Fruit fly (Drosophila melanogaster): ENCODE data around the gene AdamTS-B.

AdamTS-B gene

DNA sequence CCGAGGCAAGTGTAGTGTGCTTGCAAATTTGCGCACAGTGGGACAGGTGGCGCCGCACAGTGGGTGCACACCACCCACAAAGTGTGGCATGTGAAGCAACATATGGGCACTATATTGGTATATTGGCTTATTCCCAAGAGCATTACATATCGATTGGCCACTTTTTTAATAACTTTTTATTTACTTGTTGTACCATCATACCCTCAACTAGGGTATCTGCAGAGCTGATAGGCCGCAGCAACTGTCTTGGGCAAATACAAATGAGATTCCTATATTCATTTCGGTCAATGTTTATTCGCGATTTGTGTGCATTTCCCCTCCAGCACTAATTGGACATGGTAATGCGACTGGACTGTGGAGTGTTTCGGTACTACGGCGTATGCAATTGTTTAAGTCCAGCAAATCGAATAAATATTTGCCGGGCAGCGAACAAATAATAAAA lies 26.4 kb downstream of the AdamTS-B start (continued):
- no peak for TF ChIP-seq Nf-YC (tag; optimal IDR thresholded peaks at IDR 0.05)
- peak; percentile 54 for TF ChIP-seq HLH3B (GFP tag; IDR thresholded peaks at IDR 0.05)
- TF ChIP-seq CG8359 (GFP tag; optimal IDR thresholded peaks at IDR 0.05; ENCODE audit: borderline replicate concordance), result peak; percentile 31
- TF ChIP-seq odd (GFP tag; optimal IDR thresholded peaks at IDR 0.05), result no peak
- TF ChIP-seq CG15601 (tag; optimal IDR thresholded peaks at IDR 0.05), result peak; percentile 27
- peak; percentile 8 for TF ChIP-seq CG14965 (GFP tag; optimal IDR thresholded peaks at IDR 0.05; ENCODE audit: borderline replicate concordance)
- no peak for TF ChIP-seq CG18764 (GFP tag; optimal IDR thresholded peaks at IDR 0.05)
- no peak for TF ChIP-seq CG18599 (GFP tag; optimal IDR thresholded peaks at IDR 0.05)
- peak; percentile 16 for TF ChIP-seq CG17568 (GFP tag; optimal IDR thresholded peaks at IDR 0.05)
- TF ChIP-seq CG13123 (GFP tag; optimal IDR thresholded peaks at IDR 0.05), result peak; percentile 21
- TF ChIP-seq gem (tag; optimal IDR thresholded peaks at IDR 0.05), result peak; percentile 67
- peak; percentile 62 for TF ChIP-seq nau (GFP tag; optimal IDR thresholded peaks at IDR 0.05)
- no peak for TF ChIP-seq nerfin-2 (GFP tag; IDR thresholded peaks at IDR 0.05; ENCODE audit: partially characterized antibody)
- TF ChIP-seq CG4404 (GFP tag; IDR thresholded peaks at IDR 0.05), result peak; percentile 35
- TF ChIP-seq CG13624 (GFP tag; optimal IDR thresholded peaks at IDR 0.05), result no peak
- TF ChIP-seq CG7786 (GFP tag; optimal IDR thresholded peaks at IDR 0.05), result peak; percentile 31
- TF ChIP-seq CG5953 (GFP tag; IDR thresholded peaks at IDR 0.05), result peak; percentile 72; the same call in 1 of the 2 replicates
- TF ChIP-seq CG34422 (GFP tag; IDR thresholded peaks at IDR 0.05), result peak; percentile 24; the same call in 1 of the 3 replicates
- TF ChIP-seq dpn (GFP tag; optimal IDR thresholded peaks at IDR 0.05), result peak; percentile 32 to 46
- no peak for TF ChIP-seq CG13775 (GFP tag; optimal IDR thresholded peaks at IDR 0.05)
- peak; percentile 7 for TF ChIP-seq CG9609 (GFP tag; optimal IDR thresholded peaks at IDR 0.05)
- peak; percentile 70 for TF ChIP-seq Asciz (GFP tag; optimal IDR thresholded peaks at IDR 0.05)

DNA sequence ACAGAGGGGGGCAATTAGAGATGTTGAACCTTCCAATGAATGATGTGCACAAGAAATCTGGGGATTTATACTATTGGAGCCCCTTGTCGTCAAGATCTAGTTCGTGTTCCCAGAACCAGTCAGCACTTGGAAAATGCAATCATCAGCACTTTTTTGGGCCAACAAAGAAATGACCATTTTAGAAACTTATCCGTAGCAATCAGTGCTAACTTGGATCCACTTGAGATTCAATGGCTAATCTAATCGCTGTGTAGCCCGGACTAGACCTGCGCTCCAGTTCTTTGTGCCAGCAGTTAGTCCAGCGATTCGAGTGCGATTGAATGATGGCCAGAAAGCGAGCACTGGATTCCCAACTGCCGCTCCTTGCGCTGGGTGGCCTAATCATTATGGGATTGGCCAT lies 34.1 kb downstream of the AdamTS-B start, which contains the start of gene CG15773:
TSS of gene CG15773 (plus strand) at position 301 of the 400 bp plus-strand sequence.
- no peak for TF ChIP-seq Oli (tag; optimal IDR thresholded peaks at IDR 0.05)
- peak; percentile 26 for TF ChIP-seq grn (GFP tag; optimal IDR thresholded peaks at IDR 0.05)
- TF ChIP-seq CG15514 (GFP tag; optimal IDR thresholded peaks at IDR 0.05), result peak; percentile 84
- peak; percentile 8 for TF ChIP-seq exex (tag; optimal IDR thresholded peaks at IDR 0.05)

dm6 chrX:5735268-5735941 lies 37.0 kb downstream of the AdamTS-B start:
- no peak for TF ChIP-seq mld (GFP tag; IDR thresholded peaks at IDR 0.05; ENCODE audit: partially characterized antibody)
- TF ChIP-seq Oli (tag; optimal IDR thresholded peaks at IDR 0.05), result peak; percentile 86
- peak; percentile 49 for TF ChIP-seq CG13624 (GFP tag; optimal IDR thresholded peaks at IDR 0.05)
- TF ChIP-seq fd102C (GFP tag; optimal IDR thresholded peaks at IDR 0.05), result no peak
- TF ChIP-seq fd64A (GFP tag; optimal IDR thresholded peaks at IDR 0.05), result no peak
- no peak for TF ChIP-seq tna (GFP tag; IDR thresholded peaks at IDR 0.05; ENCODE audit: partially characterized antibody)
- TF ChIP-seq CG6854 (GFP tag; optimal IDR thresholded peaks at IDR 0.05), result peak; percentile 2
- peak; percentile 21 for TF ChIP-seq CG8359 (GFP tag; optimal IDR thresholded peaks at IDR 0.05; ENCODE audit: borderline replicate concordance)
- peak; percentile 67 for TF ChIP-seq CG3281 (GFP tag; optimal IDR thresholded peaks at IDR 0.05)
- peak; percentile 55 for TF ChIP-seq Mad (GFP tag; optimal IDR thresholded peaks at IDR 0.05)
- no peak for TF ChIP-seq CG6765 (GFP tag; optimal IDR thresholded peaks at IDR 0.05)
- TF ChIP-seq CG12236 (GFP tag; optimal IDR thresholded peaks at IDR 0.05), result peak; percentile 15
- peak; percentile 38 for TF ChIP-seq pnt (GFP tag; optimal IDR thresholded peaks at IDR 0.05)
- peak; percentile 65 for TF ChIP-seq Atf6 (GFP tag; IDR thresholded peaks at IDR 0.05)
- no peak for TF ChIP-seq CG9797 (GFP tag; optimal IDR thresholded peaks at IDR 0.05)
- TF ChIP-seq Eip74EF (GFP tag; optimal IDR thresholded peaks at IDR 0.05), result peak in 1 of 2 experiments; percentile 77
- TF ChIP-seq CG10959 (GFP tag; IDR thresholded peaks at IDR 0.05), result 0 out of 2 replicates have a peak, but pooled peaks have one; percentile 20
- TF ChIP-seq CG4617 (GFP tag; optimal IDR thresholded peaks at IDR 0.05; ENCODE audit: borderline replicate concordance), result no peak
- TF ChIP-seq ttk (GFP tag; IDR thresholded peaks at IDR 0.05), result peak; percentile 78
- TF ChIP-seq CG7839 (tag; optimal IDR thresholded peaks at IDR 0.05), result peak; percentile 86
- peak; percentile 80 for TF ChIP-seq lbe (GFP tag; optimal IDR thresholded peaks at IDR 0.05)
- TF ChIP-seq CG9437 (GFP tag; optimal IDR thresholded peaks at IDR 0.05), result peak; percentile 46
